Worm (Caenorhabditis elegans): ENCODE results near the gene K08E4.8.

The K08E4.8 gene

ce11 chrIV:12061229-12061628 lies at the start of gene K08E4.8:
TSS of gene K08E4.8 (minus strand) at chrIV:12061329.
- TF ChIP-seq nhr-129 (tag; optimal IDR thresholded peaks at IDR 0.05) (no peak), F13H6.1 (tag; optimal IDR thresholded peaks at IDR 0.05) (no peak), ceh-82 (tag; optimal IDR thresholded peaks at IDR 0.05) (no peak), nhr-77 (tag; optimal IDR thresholded peaks at IDR 0.05) (no peak), skn-1 (tag; optimal IDR thresholded peaks at IDR 0.05) (no peak), elt-1 (tag; optimal IDR thresholded peaks at IDR 0.05) (no peak), lin-39 (tag; optimal IDR thresholded peaks at IDR 0.05) (no peak), Y55F3AM.14 (GFP tag; optimal IDR thresholded peaks at IDR 0.05) (no peak), mbf-1 (tag; optimal IDR thresholded peaks at IDR 0.05) (no peak), nhr-6 (tag; optimal IDR thresholded peaks at IDR 0.05) (no peak), zag-1 (tag; optimal IDR thresholded peaks at IDR 0.05) (no peak), ztf-1 (GFP tag; conservative IDR thresholded peaks at IDR 0.05) (no peak), lin-11 (tag; optimal IDR thresholded peaks at IDR 0.05) (no peak)

ce11 chrIV:12110339-12110738 lies 49.2 kb upstream of the K08E4.8 start, which contains the start of gene col-129:
TSS of gene col-129 (minus strand) at chrIV:12110439.
- no peak for TF ChIP-seq elt-1 (tag; optimal IDR thresholded peaks at IDR 0.05)
- TF ChIP-seq ztf-1 (GFP tag; conservative IDR thresholded peaks at IDR 0.05), result no peak
- no peak for TF ChIP-seq nhr-25 (tag; optimal IDR thresholded peaks at IDR 0.05)
- no peak for TF ChIP-seq mdl-1 (tag; optimal IDR thresholded peaks at IDR 0.05)
- TF ChIP-seq crh-2 (tag; optimal IDR thresholded peaks at IDR 0.05), result no peak
- no peak for TF ChIP-seq C34F6.9 (tag; optimal IDR thresholded peaks at IDR 0.05)
- no peak for TF ChIP-seq aly-2 (tag; optimal IDR thresholded peaks at IDR 0.05)
- no peak for TF ChIP-seq alr-1 (tag; optimal IDR thresholded peaks at IDR 0.05)
- no peak for TF ChIP-seq F13H6.1 (tag; optimal IDR thresholded peaks at IDR 0.05)
- no peak for TF ChIP-seq lin-11 (tag; optimal IDR thresholded peaks at IDR 0.05)
- TF ChIP-seq R02D3.7 (tag; optimal IDR thresholded peaks at IDR 0.05), result no peak
- no peak for TF ChIP-seq ama-1 (optimal IDR thresholded peaks at IDR 0.05)

ce11 chrIV:12109743-12110142 lies 48.6 kb upstream of the K08E4.8 start:
- no peak for TF ChIP-seq ztf-1 (GFP tag; conservative IDR thresholded peaks at IDR 0.05)
- no peak for TF ChIP-seq zag-1 (tag; optimal IDR thresholded peaks at IDR 0.05)

- TF ChIP-seq blmp-1 (tag; optimal IDR thresholded peaks at IDR 0.05; ENCODE audit: insufficient read depth), result no peak
- no peak for TF ChIP-seq lsy-2 (tag; optimal IDR thresholded peaks at IDR 0.05)
- TF ChIP-seq nhr-23 (tag; optimal IDR thresholded peaks at IDR 0.05), result no peak
- TF ChIP-seq nhr-237 (tag; optimal IDR thresholded peaks at IDR 0.05), result no peak
- no peak for TF ChIP-seq ceh-16 (tag; optimal IDR thresholded peaks at IDR 0.05)
- TF ChIP-seq nhr-10 (tag; optimal IDR thresholded peaks at IDR 0.05), result no peak
- no peak for TF ChIP-seq F13H6.1 (tag; optimal IDR thresholded peaks at IDR 0.05)
- TF ChIP-seq nhr-6 (tag; optimal IDR thresholded peaks at IDR 0.05), result no peak
- no peak for TF ChIP-seq lin-11 (tag; optimal IDR thresholded peaks at IDR 0.05)
- no peak for TF ChIP-seq sem-4 (tag; optimal IDR thresholded peaks at IDR 0.05)
- TF ChIP-seq ama-1 (optimal IDR thresholded peaks at IDR 0.05), result no peak
- no peak for TF ChIP-seq ztf-4 (tag; optimal IDR thresholded peaks at IDR 0.05)
- no peak for TF ChIP-seq R02D3.7 (tag; optimal IDR thresholded peaks at IDR 0.05)
- no peak for TF ChIP-seq nhr-77 (tag; optimal IDR thresholded peaks at IDR 0.05)
- TF ChIP-seq elt-3 (tag; optimal IDR thresholded peaks at IDR 0.05), result no peak
Observed at ce11 chrIV:12108984-12109657, 48.0 kb upstream of the K08E4.8 start.

- TF ChIP-seq skn-1 (tag; optimal IDR thresholded peaks at IDR 0.05) (no peak), unc-55 (GFP tag; optimal IDR thresholded peaks at IDR 0.05) (no peak), lin-11 (tag; optimal IDR thresholded peaks at IDR 0.05) (no peak), blmp-1 (tag; optimal IDR thresholded peaks at IDR 0.05; ENCODE audit: insufficient read depth) (no peak), snpc-4 (tag; optimal IDR thresholded peaks at IDR 0.05) (no peak), mbf-1 (tag; optimal IDR thresholded peaks at IDR 0.05) (no peak), ztf-4 (tag; optimal IDR thresholded peaks at IDR 0.05) (no peak), nhr-237 (tag; optimal IDR thresholded peaks at IDR 0.05) (no peak), elt-3 (tag; optimal IDR thresholded peaks at IDR 0.05) (no peak), sma-9 (GFP tag; optimal IDR thresholded peaks at IDR 0.05) (no peak), sma-9 (tag; optimal IDR thresholded peaks at IDR 0.05) (no peak), nhr-25 (tag; optimal IDR thresholded peaks at IDR 0.05) (no peak), aly-2 (tag; optimal IDR thresholded peaks at IDR 0.05) (no peak), egl-27 (tag; optimal IDR thresholded peaks at IDR 0.05) (no peak), gmeb-1 (tag; optimal IDR thresholded peaks at IDR 0.05) (no peak), nhr-23 (tag; optimal IDR thresholded peaks at IDR 0.05) (no peak), ZK546.5 (tag; optimal IDR thresholded peaks at IDR 0.05) (no peak)
Observed at ce11 chrIV:12105558-12105957, 44.4 kb upstream of the K08E4.8 start, which contains the start of gene M18.3. TSS of gene M18.3 (plus strand) at chrIV:12105858.
